Fruit fly (Drosophila melanogaster): ENCODE measurements around the gene Gapvd1.

dm6 chrX:11374320-11374719 lies 49.1 kb downstream of the Gapvd1 start:
- TF ChIP-seq kay (GFP tag; ENCODE audit: borderline replicate concordance) (no peak), cic (GFP tag; optimal IDR thresholded peaks at IDR 0.05) (no peak), pad (GFP tag; optimal IDR thresholded peaks at IDR 0.05) (no peak), CG5204 (GFP tag; optimal IDR thresholded peaks at IDR 0.05) (no peak), ovo (GFP tag; optimal IDR thresholded peaks at IDR 0.05) (no peak), CG12768 (GFP tag; optimal IDR thresholded peaks at IDR 0.05) (no peak), CG11617 (GFP tag; optimal IDR thresholded peaks at IDR 0.05) (no peak), CG33017 (tag; optimal IDR thresholded peaks at IDR 0.05) (no peak), Crg-1 (GFP tag; optimal IDR thresholded peaks at IDR 0.05) (no peak), CG7045 (GFP tag; optimal IDR thresholded peaks at IDR 0.05) (no peak), Mnt (GFP tag; optimal IDR thresholded peaks at IDR 0.05) (no peak), bab1 (GFP tag; optimal IDR thresholded peaks at IDR 0.05) (no peak), CG14711 (tag; optimal IDR thresholded peaks at IDR 0.05) (no peak), CG1620 (GFP tag; optimal IDR thresholded peaks at IDR 0.05) (no peak)

Data from whole organism, adult.